Worm (Caenorhabditis elegans): ENCODE results near the gene M106.2.

ce11 chrII:10834717-10835116 is 15.1 kb downstream of the M106.2 start:
- no peak for TF ChIP-seq F23B12.7 (tag; optimal IDR thresholded peaks at IDR 0.05; ENCODE audit: insufficient read depth)
- no peak for TF ChIP-seq egrh-3 (GFP tag; IDR thresholded peaks at IDR 0.05)
- no peak for TF ChIP-seq Y53G8AR.9 (GFP tag; conservative IDR thresholded peaks at IDR 0.05)

Data from whole organism, young adult.